Fruit fly (Drosophila melanogaster): ENCODE results near the gene sinu.

sinu gene

DNA sequence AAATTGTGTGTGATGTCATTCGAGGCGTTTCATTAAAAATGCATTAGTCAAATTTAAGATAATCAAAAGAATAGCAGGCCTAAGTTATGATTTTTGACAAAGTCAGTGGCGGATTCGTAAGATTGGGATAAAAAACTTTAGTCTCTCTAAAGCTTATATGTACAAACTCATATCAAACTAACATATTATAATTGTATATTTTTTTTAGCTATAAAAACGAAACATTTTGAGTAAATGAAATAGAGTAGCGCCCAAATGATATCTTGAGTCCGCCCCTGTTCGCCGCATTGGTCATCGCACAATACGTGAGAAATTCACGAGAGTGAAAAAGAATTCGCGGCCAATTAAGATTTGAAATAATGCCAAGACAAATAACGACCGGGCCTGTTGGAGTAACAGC, 7.0 kb downstream of the sinu start (continued):
- TF ChIP-seq Hnf4 (GFP tag; optimal IDR thresholded peaks at IDR 0.05) (peak; percentile 65), CG9705 (GFP tag; optimal IDR thresholded peaks at IDR 0.05) (peak; percentile 50)

DNA sequence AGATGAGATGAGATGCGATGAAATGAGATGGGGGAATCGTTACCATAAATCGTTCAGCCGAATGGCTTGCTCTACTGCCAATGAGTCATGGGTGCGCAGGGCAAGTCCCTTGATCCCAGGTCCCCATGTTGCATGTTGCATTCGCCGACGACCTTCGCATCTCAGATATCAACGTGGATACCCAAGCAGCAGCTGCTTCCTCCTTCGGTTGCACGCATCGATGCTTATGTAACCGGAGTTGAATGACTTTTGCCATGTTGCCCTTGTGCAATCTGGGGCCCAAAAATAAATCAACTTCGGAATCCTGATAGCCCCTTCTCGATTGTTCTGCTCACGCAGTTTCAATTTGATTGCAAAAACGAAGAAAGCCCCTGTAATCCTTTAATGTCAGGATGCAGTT, 7.7 kb downstream of the sinu start:
- TF ChIP-seq pan (optimal IDR thresholded peaks at IDR 0.05) (no peak), Hnf4 (GFP tag; optimal IDR thresholded peaks at IDR 0.05) (no peak), tai (GFP tag; optimal IDR thresholded peaks at IDR 0.05) (no peak), Myc (optimal IDR thresholded peaks at IDR 0.05) (no peak), psq (GFP tag; optimal IDR thresholded peaks at IDR 0.05) (no peak), jim (GFP tag; optimal IDR thresholded peaks at IDR 0.05) (no peak)

DNA sequence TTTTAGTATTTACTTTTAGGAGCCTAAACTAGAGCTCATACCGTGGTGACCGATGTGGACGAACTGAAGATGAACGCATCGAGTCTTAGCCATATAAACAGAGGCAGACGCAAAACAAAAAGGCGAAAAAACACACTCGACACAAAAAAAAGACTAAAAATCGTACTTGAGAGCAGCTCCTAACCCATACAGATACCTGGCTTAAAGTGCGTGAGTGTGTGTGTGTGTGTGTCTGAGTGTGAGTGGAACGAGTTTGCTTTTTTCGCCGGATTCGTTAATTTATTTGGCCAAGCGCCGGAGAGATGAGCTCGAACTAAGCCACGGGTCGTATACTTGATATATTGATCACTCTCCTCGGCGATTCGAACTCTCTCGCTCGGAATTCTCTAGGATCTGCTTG, 10.3 kb downstream of the sinu start, which contains the start of gene frm:
Gene frm (minus strand): TSS at position 73 of the 400 bp plus-strand sequence.
- TF ChIP-seq psq (GFP tag; optimal IDR thresholded peaks at IDR 0.05) (no peak), CG9705 (GFP tag; optimal IDR thresholded peaks at IDR 0.05) (no peak), Rel (GFP tag; optimal IDR thresholded peaks at IDR 0.05) (peak; percentile 18), Rel (tag; optimal IDR thresholded peaks at IDR 0.05) (peak; percentile 37), Dfd (GFP tag; optimal IDR thresholded peaks at IDR 0.05) (peak; percentile 8), CrebA (GFP tag; optimal IDR thresholded peaks at IDR 0.05; ENCODE audit: borderline replicate concordance) (peak; percentile 10), brk (GFP tag; optimal IDR thresholded peaks at IDR 0.05) (no peak), ey (GFP tag; optimal IDR thresholded peaks at IDR 0.05) (no peak), Sp1 (GFP tag; optimal IDR thresholded peaks at IDR 0.05) (peak; percentile 56), jim (GFP tag; optimal IDR thresholded peaks at IDR 0.05) (peak; percentile 27), Jra (GFP tag; optimal IDR thresholded peaks at IDR 0.05) (no peak), HLH106 (tag; optimal IDR thresholded peaks at IDR 0.05) (no peak)

DNA sequence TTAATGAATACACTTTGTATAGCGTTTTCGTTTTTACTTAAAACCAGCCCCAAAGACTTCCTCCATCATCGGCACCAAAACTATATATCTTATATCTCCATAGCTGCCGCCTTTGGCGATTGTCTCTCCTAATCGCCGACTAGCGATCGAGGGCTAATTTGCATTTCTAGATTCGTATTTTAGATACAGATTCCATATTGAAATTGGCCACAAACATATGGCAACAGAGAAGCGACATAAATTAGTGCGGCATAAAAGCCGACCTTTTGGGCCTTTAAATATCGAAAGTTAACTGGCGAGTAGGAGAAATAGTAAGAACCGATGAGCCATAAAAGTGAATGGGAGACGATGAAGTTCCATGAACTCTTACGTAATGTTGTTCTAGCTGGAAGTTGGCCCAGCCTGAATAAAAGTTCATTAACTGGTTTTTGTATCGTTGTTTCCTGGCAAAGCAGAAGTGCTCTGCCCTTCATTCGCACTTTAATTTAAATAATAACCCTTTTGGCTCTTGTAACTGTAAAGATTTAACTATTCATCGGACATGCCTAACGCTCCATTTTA, 12.8 kb downstream of the sinu start:
- TF ChIP-seq sage (GFP tag; optimal IDR thresholded peaks at IDR 0.05) = no peak
- no peak for TF ChIP-seq rgr (GFP tag; optimal IDR thresholded peaks at IDR 0.05)
- TF ChIP-seq Myc (optimal IDR thresholded peaks at IDR 0.05) = no peak
- TF ChIP-seq pan (optimal IDR thresholded peaks at IDR 0.05) = no peak
- no peak for TF ChIP-seq Sp1 (GFP tag; optimal IDR thresholded peaks at IDR 0.05)
- no peak for TF ChIP-seq Hnf4 (GFP tag; optimal IDR thresholded peaks at IDR 0.05)
- TF ChIP-seq CG32264 (GFP tag; optimal IDR thresholded peaks at IDR 0.05) = no peak
- no peak for TF ChIP-seq lola (GFP tag; optimal IDR thresholded peaks at IDR 0.05)
- TF ChIP-seq foxo (GFP tag; optimal IDR thresholded peaks at IDR 0.05) = no peak
- no peak for TF ChIP-seq Jra (GFP tag; optimal IDR thresholded peaks at IDR 0.05)
- no peak for TF ChIP-seq Mio (GFP tag; optimal IDR thresholded peaks at IDR 0.05)
- no peak for TF ChIP-seq jim (GFP tag; optimal IDR thresholded peaks at IDR 0.05)
- no peak for TF ChIP-seq CrebA (GFP tag; optimal IDR thresholded peaks at IDR 0.05; ENCODE audit: borderline replicate concordance)
- no peak for TF ChIP-seq HLH106 (tag; optimal IDR thresholded peaks at IDR 0.05)
- no peak for TF ChIP-seq dsf (GFP tag; optimal IDR thresholded peaks at IDR 0.05; ENCODE audit: borderline replicate concordance)

DNA sequence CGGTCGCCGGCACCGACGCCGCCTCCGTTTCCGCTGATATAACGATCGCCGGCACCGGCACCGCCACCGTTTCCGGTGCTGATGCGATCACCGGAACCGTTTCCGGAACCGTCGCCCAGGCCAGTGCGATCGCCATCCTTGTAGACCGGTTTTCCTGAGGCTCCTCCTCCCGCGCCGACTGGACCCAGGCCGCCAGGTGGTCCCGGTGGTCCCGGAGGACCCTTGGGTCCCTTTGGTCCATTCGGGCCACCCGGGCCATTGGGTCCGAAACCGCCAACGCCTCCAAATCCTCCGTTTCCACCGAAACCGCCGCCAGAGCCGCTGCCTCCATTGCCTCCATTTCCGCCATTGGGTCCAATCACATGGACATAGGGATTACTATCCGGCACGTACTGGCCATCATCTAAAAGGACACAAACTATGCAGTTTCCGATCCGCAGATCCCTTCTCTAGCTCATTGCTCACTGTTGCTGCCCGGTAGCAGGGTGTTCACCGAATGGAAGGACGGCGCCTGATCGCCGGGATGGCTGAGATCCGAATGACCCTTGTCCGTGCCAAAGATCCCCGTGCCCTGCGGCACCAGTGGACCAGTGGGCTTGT, 18.5 kb downstream of the sinu start:
- TF ChIP-seq Jra (GFP tag; optimal IDR thresholded peaks at IDR 0.05) (no peak), Dfd (GFP tag; optimal IDR thresholded peaks at IDR 0.05) (peak; percentile 99), Abd-B (GFP tag; optimal IDR thresholded peaks at IDR 0.05) (no peak)

DNA sequence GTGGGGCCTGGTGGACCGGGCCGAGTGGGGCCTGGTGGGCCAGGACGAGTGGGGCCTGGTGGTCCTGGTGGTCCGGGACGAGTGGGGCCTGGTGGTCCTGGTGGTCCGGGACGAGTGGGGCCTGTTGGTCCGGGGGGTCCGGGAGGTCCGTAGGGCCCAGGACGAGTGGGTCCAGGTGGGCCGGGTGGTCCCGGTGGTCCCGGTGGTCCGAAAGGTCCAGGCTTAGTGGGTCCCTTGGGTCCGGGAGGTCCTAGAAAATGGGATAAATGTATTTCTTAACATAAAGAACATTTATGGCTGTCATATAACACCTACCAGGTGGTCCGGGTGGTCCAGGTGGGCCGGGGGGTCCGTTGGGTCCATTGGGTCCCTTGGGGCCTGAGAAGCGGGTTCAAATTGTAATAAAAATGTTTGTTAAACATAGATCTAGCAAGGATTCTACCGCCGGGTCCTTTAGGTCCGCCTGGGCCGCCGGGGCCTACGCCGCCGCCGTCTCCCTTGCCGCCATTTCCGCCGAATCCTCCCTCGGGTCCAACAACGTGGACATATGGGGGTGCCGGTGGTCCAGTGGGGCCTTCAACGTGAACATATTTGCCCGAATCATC, 20.7 kb downstream of the sinu start:
- TF ChIP-seq Dfd (GFP tag; optimal IDR thresholded peaks at IDR 0.05) (peak; percentile 99), Hnf4 (GFP tag; optimal IDR thresholded peaks at IDR 0.05) (no peak), woc (GFP tag; optimal IDR thresholded peaks at IDR 0.05) (no peak), Hr83 (GFP tag; optimal IDR thresholded peaks at IDR 0.05; ENCODE audit: poor library complexity, severe bottlenecking) (no peak)

DNA sequence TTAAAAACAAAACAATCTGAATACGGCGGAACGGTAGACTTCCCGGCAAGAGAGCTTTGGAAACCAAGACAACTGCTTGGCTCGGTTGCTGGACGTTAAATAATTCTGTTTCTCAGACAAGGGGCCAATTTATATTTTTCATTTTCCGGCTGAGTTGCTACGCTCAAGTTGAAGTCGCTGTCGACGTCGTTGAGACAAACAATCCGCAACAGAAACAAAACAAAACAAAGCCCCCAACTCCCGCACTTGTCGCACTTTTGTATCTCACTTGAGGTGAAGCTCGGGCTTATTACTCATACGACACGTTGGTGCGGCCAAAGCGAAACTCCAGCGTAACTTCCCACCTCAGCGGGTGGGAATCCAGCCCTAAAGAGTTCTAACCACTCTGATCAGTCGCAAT, 25.7 kb downstream of the sinu start, which contains the start of gene CG13285:
Gene CG13285 (minus strand): TSS at position 101 of the 400 bp plus-strand sequence.
- no peak for TF ChIP-seq dl (GFP tag; optimal IDR thresholded peaks at IDR 0.05; ENCODE audit: insufficient read depth in 1 of 2, partially characterized antibody in 2 of 2)
- TF ChIP-seq foxo (GFP tag; optimal IDR thresholded peaks at IDR 0.05) = no peak
- no peak for TF ChIP-seq N (GFP tag; optimal IDR thresholded peaks at IDR 0.05)
- no peak for TF ChIP-seq fru (GFP tag; optimal IDR thresholded peaks at IDR 0.05)
- no peak for TF ChIP-seq usp (GFP tag; optimal IDR thresholded peaks at IDR 0.05)
- no peak for TF ChIP-seq Myc (optimal IDR thresholded peaks at IDR 0.05)
- TF ChIP-seq brk (GFP tag; optimal IDR thresholded peaks at IDR 0.05) = no peak
- no peak for TF ChIP-seq OdsH (GFP tag; optimal IDR thresholded peaks at IDR 0.05)
- TF ChIP-seq Mio (GFP tag; optimal IDR thresholded peaks at IDR 0.05) = no peak
- no peak for TF ChIP-seq lola (GFP tag; optimal IDR thresholded peaks at IDR 0.05)
- no peak for TF ChIP-seq woc (GFP tag; optimal IDR thresholded peaks at IDR 0.05)
- TF ChIP-seq ey (GFP tag; optimal IDR thresholded peaks at IDR 0.05) = no peak
- TF ChIP-seq pan (optimal IDR thresholded peaks at IDR 0.05) = no peak
- TF ChIP-seq Vsx2 (GFP tag; optimal IDR thresholded peaks at IDR 0.05; ENCODE audit: partially characterized antibody) = no peak
- TF ChIP-seq psq (GFP tag; optimal IDR thresholded peaks at IDR 0.05) = no peak
- no peak for TF ChIP-seq Hr83 (GFP tag; optimal IDR thresholded peaks at IDR 0.05; ENCODE audit: poor library complexity, severe bottlenecking)
- TF ChIP-seq CG32264 (GFP tag; optimal IDR thresholded peaks at IDR 0.05) = no peak

Data from whole organism, wandering third instar larva.